Worm (Caenorhabditis elegans): ENCODE results near the gene C35A5.11.
"Not testable (repeated sequence)": the region's sequence is repeated elsewhere in the genome, so short reads cannot be mapped to it uniquely, and the experiment has no call there.

Gene C35A5.11

ce11 chrV:10457247-10457646 is 45.7 kb downstream of the C35A5.11 start, which contains the start of gene F22E12.1:
TSS of gene F22E12.1 (minus strand) at chrV:10457347.
- TF ChIP-seq lin-26 (GFP tag; IDR thresholded peaks at IDR 0.05) (no peak), sea-2 (GFP tag; IDR thresholded peaks at IDR 0.05) (no peak), ama-1 (optimal IDR thresholded peaks at IDR 0.05) (no peak), ama-1 (GFP tag; optimal IDR thresholded peaks at IDR 0.05) (no peak), ceh-27 (GFP tag; optimal IDR thresholded peaks at IDR 0.05) (no peak), madf-8 (GFP tag; conservative IDR thresholded peaks at IDR 0.05) (no peak), lin-40 (tag; optimal IDR thresholded peaks at IDR 0.05) (no peak), mcd-1 (GFP tag; IDR thresholded peaks at IDR 0.05) (no peak), B0019.2 (GFP tag; conservative IDR thresholded peaks at IDR 0.05) (no peak), chd-7 (tag; optimal IDR thresholded peaks at IDR 0.05) (no peak), rec-8 (tag; optimal IDR thresholded peaks at IDR 0.05) (no peak), sptf-2 (GFP tag; optimal IDR thresholded peaks at IDR 0.05) (no peak), attf-3 (GFP tag; conservative IDR thresholded peaks at IDR 0.05) (no peak), hsf-1 (GFP tag; IDR thresholded peaks at IDR 0.05) (no peak), ets-4 (GFP tag; optimal IDR thresholded peaks at IDR 0.05) (no peak), hlh-26 (GFP tag; conservative IDR thresholded peaks at IDR 0.05) (no peak), let-607 (tag; optimal IDR thresholded peaks at IDR 0.05) (no peak), dpff-1 (tag; optimal IDR thresholded peaks at IDR 0.05) (no peak)

- TF ChIP-seq snpc-4 (GFP tag; optimal IDR thresholded peaks at IDR 0.05): not testable (repeated sequence)
- peak in 3 of 4 experiments; percentile 45 to 85 (median 72) for TF ChIP-seq snpc-4 (tag; optimal IDR thresholded peaks at IDR 0.05)
- peak; percentile 62 for TF ChIP-seq snpc-1.1 (tag; optimal IDR thresholded peaks at IDR 0.05; ENCODE audit: insufficient read depth)
- TF ChIP-seq hmg-1.2 (GFP tag; IDR thresholded peaks at IDR 0.05): peak; percentile 69
- TF ChIP-seq pbrm-1 (GFP tag; IDR thresholded peaks at IDR 0.05): peak; percentile 47; the same call in 1 of the 2 replicates
- peak; percentile 76; the same call in 1 of the 2 replicates for TF ChIP-seq attf-6 (GFP tag; IDR thresholded peaks at IDR 0.05)
These were observed 46.1 kb downstream of the C35A5.11 start for ce11 chrV:10456801-10457200.

- peak; percentile 64; the same call in 1 of the 2 replicates for TF ChIP-seq hsf-1 (GFP tag; IDR thresholded peaks at IDR 0.05)
- no peak for TF ChIP-seq lin-26 (GFP tag; IDR thresholded peaks at IDR 0.05)
- no peak for TF ChIP-seq athp-1 (tag; optimal IDR thresholded peaks at IDR 0.05)
- TF ChIP-seq madf-6 (GFP tag; IDR thresholded peaks at IDR 0.05): no peak
- no peak for TF ChIP-seq F37B4.10 (GFP tag; IDR thresholded peaks at IDR 0.05)
- TF ChIP-seq ztf-28 (GFP tag; IDR thresholded peaks at IDR 0.05): no peak
- 0 out of 2 replicates have a peak, but pooled peaks have one; percentile 5 for TF ChIP-seq dox-1 (GFP tag; IDR thresholded peaks at IDR 0.05)
- no peak for TF ChIP-seq bed-1 (GFP tag; IDR thresholded peaks at IDR 0.05)
These were observed 49.4 kb downstream of the C35A5.11 start, which contains the start of gene Y32F6A.5 for ce11 chrV:10453466-10453865. TSS of gene Y32F6A.5 (minus strand) at chrV:10453605.

All from whole organism, young adult.